Fruit fly (Drosophila melanogaster) whole organism, embryonic: ENCODE results near the gene RfC4.

Experiments
- ATbp ChIP-seq: fragments of 200-800 bp; sonication (Bioruptor generic); optimal IDR thresholded peaks from 2 replicates; lab custom pipeline; 2017; ENCODE audit warnings: missing biosample characterization, mild to moderate bottlenecking, missing genetic modification characterization, missing genetic modification reagents
- Atf3 ChIP-seq: fragments of 200-800 bp; sonication (Bioruptor generic); optimal IDR thresholded peaks from 3 replicates; lab custom pipeline; 2016; ENCODE audit warnings: missing biosample characterization, missing genetic modification characterization
- Bgb ChIP-seq: fragments of 200-800 bp; sonication (Bioruptor generic); IDR thresholded peaks from 2 replicates; pipeline ENCODE4 v1.3.6; 2022; ENCODE audit warnings: missing biosample characterization, missing genetic modification characterization; ENCODE audit not compliant: partially characterized antibody
- CG1024 ChIP-seq: fragments of 200-800 bp; sonication (Bioruptor generic); IDR thresholded peaks from 2 replicates; pipeline ENCODE4 v1.3.6; 2022; ENCODE audit warnings: missing biosample characterization, missing genetic modification characterization
- CG11085 ChIP-seq: fragments of 200-800 bp; sonication (Bioruptor generic); IDR thresholded peaks from 2 replicates; pipeline ENCODE4 v1.3.6; 2022; ENCODE audit warnings: missing biosample characterization, missing genetic modification characterization
- CG11093 ChIP-seq: fragments of 200-800 bp; sonication (Bioruptor generic); IDR thresholded peaks from 3 replicates; pipeline ENCODE4 v1.3.6; 2022; ENCODE audit warnings: missing biosample characterization, missing genetic modification characterization
- CG12104 ChIP-seq: fragments of 200-800 bp; sonication (Bioruptor generic); optimal IDR thresholded peaks from 3 replicates; lab custom pipeline; 2016; ENCODE audit warnings: missing biosample characterization, missing genetic modification characterization
- CG13287 ChIP-seq: fragments of 200-800 bp; sonication (Bioruptor generic); IDR thresholded peaks from 2 replicates; pipeline ENCODE4 v1.3.6; 2022; ENCODE audit warnings: missing biosample characterization, missing genetic modification characterization; ENCODE audit not compliant: partially characterized antibody
- CG13624 ChIP-seq: fragments of 200-800 bp; sonication (Bioruptor generic); optimal IDR thresholded peaks from 2 replicates; lab custom pipeline; 2016; ENCODE audit warnings: missing biosample characterization, missing genetic modification characterization
- CG14014 ChIP-seq: fragments of 200-800 bp; sonication (Bioruptor generic); IDR thresholded peaks from 2 replicates; pipeline ENCODE4 v1.3.6; 2022; ENCODE audit warnings: missing biosample characterization, missing genetic modification characterization
- CG15011 ChIP-seq: fragments of 200-800 bp; sonication (Bioruptor generic); optimal IDR thresholded peaks from 3 replicates; lab custom pipeline; 2018; ENCODE audit warnings: missing biosample characterization, mild to moderate bottlenecking, missing genetic modification characterization
- CG15269 ChIP-seq: fragments of 200-800 bp; sonication (Bioruptor generic); optimal IDR thresholded peaks from 2 replicates; lab custom pipeline; 2018; ENCODE audit warnings: missing biosample characterization, mild to moderate bottlenecking, missing genetic modification characterization, moderate library complexity
- CG15601 ChIP-seq: fragments of 200-800 bp; sonication (Bioruptor generic); optimal IDR thresholded peaks from 3 replicates; lab custom pipeline; 2019; ENCODE audit warnings: missing biosample characterization, mild to moderate bottlenecking, missing genetic modification characterization, moderate library complexity
- CG17328 ChIP-seq: fragments of 200-800 bp; sonication (Bioruptor generic); IDR thresholded peaks from 2 replicates; pipeline ENCODE4 v1.3.6; 2022; ENCODE audit warnings: missing biosample characterization, missing genetic modification characterization
- CG1832 ChIP-seq: fragments of 200-800 bp; sonication (Bioruptor generic); optimal IDR thresholded peaks from 2 replicates; lab custom pipeline; 2017; ENCODE audit warnings: missing biosample characterization, mild to moderate bottlenecking, missing genetic modification characterization, inconsistent platforms
- CG18476 ChIP-seq: fragments of 200-800 bp; sonication (Bioruptor generic); optimal IDR thresholded peaks from 2 replicates; lab custom pipeline; 2016; ENCODE audit warnings: missing biosample characterization, mild to moderate bottlenecking, missing genetic modification characterization
- CG18764 ChIP-seq: fragments of 200-800 bp; sonication (Bioruptor generic); optimal IDR thresholded peaks from 3 replicates; lab custom pipeline; 2016; ENCODE audit warnings: missing biosample characterization, missing genetic modification characterization
- CG4730 ChIP-seq: fragments of 200-800 bp; sonication (Bioruptor generic); IDR thresholded peaks from 2 replicates; pipeline ENCODE4 v1.3.6; 2022; ENCODE audit warnings: missing biosample characterization, missing genetic modification characterization
- CG6813 ChIP-seq: fragments of 200-800 bp; sonication (Bioruptor generic); optimal IDR thresholded peaks from 2 replicates; lab custom pipeline; 2017; ENCODE audit warnings: missing biosample characterization, missing genetic modification characterization, mild to moderate bottlenecking, moderate library complexity, missing genetic modification reagents
- CG7271 ChIP-seq: fragments of 200-800 bp; sonication (Bioruptor generic); optimal IDR thresholded peaks from 2 replicates; lab custom pipeline; 2018; ENCODE audit warnings: missing biosample characterization, mild to moderate bottlenecking, missing genetic modification characterization, moderate library complexity
- CG7556 ChIP-seq: fragments of 200-800 bp; sonication (Bioruptor generic); optimal IDR thresholded peaks from 2 replicates; lab custom pipeline; 2017; ENCODE audit warnings: missing biosample characterization, mild to moderate bottlenecking, missing genetic modification characterization
- E2f2 ChIP-seq: fragments of 200-800 bp; sonication (Bioruptor generic); IDR thresholded peaks from 2 replicates; pipeline ENCODE4 v1.3.6; 2022; ENCODE audit warnings: missing biosample characterization, missing genetic modification characterization
- Ets97D ChIP-seq: fragments of 200-800 bp; sonication (Bioruptor generic); optimal IDR thresholded peaks from 3 replicates; lab custom pipeline; 2016; ENCODE audit warnings: missing biosample characterization, missing genetic modification characterization
- HHEX ChIP-seq: fragments of 200-800 bp; sonication (Bioruptor generic); optimal IDR thresholded peaks from 3 replicates; lab custom pipeline; 2017; ENCODE audit warnings: missing biosample characterization, mild to moderate bottlenecking, missing genetic modification characterization, missing genetic modification reagents
- Hmr ChIP-seq: fragments of 200-800 bp; sonication (Bioruptor generic); optimal IDR thresholded peaks from 3 replicates; lab custom pipeline; 2017; ENCODE audit warnings: mild to moderate bottlenecking, missing biosample characterization, missing genetic modification reagents, missing genetic modification characterization
- NFAT ChIP-seq: fragments of 200-800 bp; sonication (Bioruptor generic); IDR thresholded peaks from 2 replicates; pipeline ENCODE4 v1.3.6; 2022; ENCODE audit warnings: missing biosample characterization, missing genetic modification characterization
- Opbp ChIP-seq: fragments of 200-800 bp; sonication (Bioruptor generic); IDR thresholded peaks from 3 replicates; pipeline ENCODE4 v1.3.6; 2022; ENCODE audit warnings: missing biosample characterization, missing genetic modification characterization; ENCODE audit not compliant: partially characterized antibody
- Pdp1 ChIP-seq, 2 experiments: fragments of 200-800 bp; sonication (Bioruptor generic); optimal IDR thresholded peaks; 3 replicates each; lab custom pipeline; 2016; ENCODE audit warnings: missing biosample characterization in 2 of 2, missing genetic modification characterization in 2 of 2, mild to moderate bottlenecking in 1 of 2, moderate library complexity in 1 of 2
- Sin3A ChIP-seq: fragments of >200 bp; optimal IDR thresholded peaks from 2 replicates; lab custom pipeline; 2018
- YL-1 ChIP-seq: fragments of 200-800 bp; sonication (Bioruptor generic); optimal IDR thresholded peaks from 3 replicates; lab custom pipeline; 2017; ENCODE audit warnings: missing biosample characterization, mild to moderate bottlenecking, missing genetic modification characterization
- amos ChIP-seq: fragments of 200-800 bp; sonication (Bioruptor generic); IDR thresholded peaks from 2 replicates; pipeline ENCODE4 v1.3.6; 2022; ENCODE audit warnings: missing biosample characterization, missing genetic modification characterization; ENCODE audit not compliant: partially characterized antibody
- ase ChIP-seq: fragments of 200-800 bp; sonication (Bioruptor generic); IDR thresholded peaks from 3 replicates; pipeline ENCODE4 v1.3.6; 2022; ENCODE audit warnings: missing biosample characterization, missing genetic modification characterization
- ato ChIP-seq: fragments of 200-800 bp; sonication (Bioruptor generic); IDR thresholded peaks from 2 replicates; pipeline ENCODE4 v1.3.6; 2022; ENCODE audit warnings: missing biosample characterization, missing genetic modification characterization; ENCODE audit not compliant: partially characterized antibody
- bcd ChIP-seq: fragments of 200-800 bp; sonication (Bioruptor generic); optimal IDR thresholded peaks from 2 replicates; lab custom pipeline; 2017; ENCODE audit warnings: missing biosample characterization, mild to moderate bottlenecking, missing genetic modification characterization
- crp ChIP-seq, 2 experiments: fragments of 200-800 bp; sonication (Bioruptor generic); optimal IDR thresholded peaks; 2 replicates in 1 of 2; 3 replicates in 1 of 2; lab custom pipeline; 2017; ENCODE audit warnings: missing biosample characterization in 2 of 2, missing genetic modification characterization in 2 of 2, mild to moderate bottlenecking in 1 of 2, moderate library complexity in 1 of 2
- exex ChIP-seq: fragments of 200-800 bp; sonication (Bioruptor generic); optimal IDR thresholded peaks from 4 replicates; lab custom pipeline; 2018; ENCODE audit warnings: missing biosample characterization, mild to moderate bottlenecking, missing genetic modification characterization, moderate library complexity
- lab ChIP-seq: fragments of 200-800 bp; sonication (Bioruptor generic); optimal IDR thresholded peaks from 3 replicates; lab custom pipeline; 2017; ENCODE audit warnings: missing biosample characterization, missing genetic modification characterization, mild to moderate bottlenecking, moderate library complexity, missing genetic modification reagents
- otp ChIP-seq: fragments of 200-800 bp; sonication (Bioruptor generic); IDR thresholded peaks from 3 replicates; pipeline ENCODE4, ENCODE4 v1.3.6; 2022; ENCODE audit warnings: missing biosample characterization, missing genetic modification characterization
- pb ChIP-seq: fragments of 200-800 bp; sonication (Bioruptor generic); optimal IDR thresholded peaks from 3 replicates; lab custom pipeline; 2016; ENCODE audit warnings: missing biosample characterization, missing genetic modification characterization
- pita ChIP-seq: fragments of 200-800 bp; sonication (Bioruptor generic); optimal IDR thresholded peaks from 2 replicates; lab custom pipeline; 2017; ENCODE audit warnings: missing biosample characterization, mild to moderate bottlenecking, missing genetic modification characterization
- scrt ChIP-seq: fragments of 200-800 bp; sonication (Bioruptor generic); optimal IDR thresholded peaks from 2 replicates; lab custom pipeline; 2018; ENCODE audit warnings: missing biosample characterization, mild to moderate bottlenecking, missing genetic modification characterization, moderate library complexity
- seq ChIP-seq: fragments of 200-800 bp; sonication (Bioruptor generic); IDR thresholded peaks from 2 replicates; pipeline ENCODE4 v1.3.6; 2022; ENCODE audit warnings: missing biosample characterization, missing genetic modification characterization
- sob ChIP-seq: fragments of 200-800 bp; sonication (Bioruptor generic); IDR thresholded peaks from 2 replicates; pipeline ENCODE4 v1.3.6; 2022; ENCODE audit warnings: missing biosample characterization, missing genetic modification characterization
- sr ChIP-seq: fragments of 200-800 bp; sonication (Bioruptor generic); IDR thresholded peaks from 3 replicates; pipeline ENCODE4 v1.3.6; 2022; ENCODE audit warnings: missing biosample characterization, missing genetic modification characterization
- tio ChIP-seq: fragments of 200-800 bp; sonication (Bioruptor generic); optimal IDR thresholded peaks from 2 replicates; lab custom pipeline; 2017; ENCODE audit warnings: missing biosample characterization, missing genetic modification characterization, inconsistent platforms
- unc-4 ChIP-seq: fragments of 200-800 bp; sonication (Bioruptor generic); IDR thresholded peaks from 2 replicates; pipeline ENCODE4 v1.3.6; 2022; ENCODE audit warnings: missing biosample characterization, missing genetic modification characterization; ENCODE audit not compliant: partially characterized antibody
- unpg ChIP-seq: fragments of 200-800 bp; sonication (Bioruptor generic); optimal IDR thresholded peaks from 3 replicates; lab custom pipeline; 2018; ENCODE audit warnings: missing biosample characterization, mild to moderate bottlenecking, missing genetic modification characterization, moderate library complexity

The RfC4 gene

DNA sequence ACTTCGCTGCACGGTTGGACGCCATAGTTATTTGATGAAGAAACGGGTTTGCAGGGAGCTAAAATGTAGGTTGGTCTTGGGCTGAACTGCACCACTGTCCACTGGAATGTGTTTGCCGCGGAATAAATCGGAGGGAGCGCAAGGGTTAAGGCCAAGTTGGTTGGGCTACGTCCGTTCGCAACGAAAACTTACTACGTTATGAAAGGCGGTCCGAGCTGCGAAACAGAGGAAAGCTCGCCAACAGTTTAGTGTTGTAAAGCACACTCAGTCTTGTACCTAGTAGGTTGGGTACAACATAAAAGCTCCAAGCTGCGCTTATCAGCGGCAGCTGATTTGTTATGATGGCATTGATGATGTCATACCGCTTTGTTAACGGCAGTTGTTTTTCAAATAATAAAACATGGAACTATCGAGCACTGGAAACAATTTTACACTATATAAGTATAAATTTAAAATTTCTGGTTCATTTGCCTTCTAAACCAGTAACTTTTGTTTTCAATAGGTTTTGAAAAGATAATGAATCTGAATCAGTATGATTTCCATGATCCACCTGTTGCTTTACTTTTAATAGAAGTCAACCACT is 13.6 kb downstream of the RfC4 start, which contains the start of gene Chd64 (continued):
- TF ChIP-seq CG15601 (tag; lab: Kevin White, UChicago) (peak; percentile 32), otp (GFP tag; lab: Robert Waterston, UW) (0 out of 3 replicates have a peak, but pooled peaks have one; percentile 9), crp (GFP tag; optimal IDR thresholded peaks at IDR 0.05; lab: Kevin White, UChicago) (peak in 1 of 2 experiments; percentile 76), YL-1 (peak; percentile 53), ato (GFP tag; lab: Robert Waterston, UW) (peak; percentile 51; the same call in 1 of the 2 replicates), CG14014 (GFP tag; lab: Robert Waterston, UW) (no peak; the same call in 1 of the 2 replicates), Opbp (GFP tag; lab: Robert Waterston, UW) (peak; percentile 48; the same call in 1 of the 3 replicates), sr (GFP tag; lab: Robert Waterston, UW) (peak; percentile 55; the same call in 1 of the 3 replicates), Bgb (peak; percentile 62; the same call in 1 of the 2 replicates), bcd (GFP tag; lab: Kevin White, UChicago) (no peak), ase (no peak), E2f2 (GFP tag; lab: Robert Waterston, UW) (no peak; the same call in 1 of the 2 replicates), amos (GFP tag; lab: Robert Waterston, UW) (peak; percentile 45; the same call in 1 of the 2 replicates), CG11093 (no peak; the same call in 2 of the 3 replicates), HHEX (GFP tag; lab: Kevin White, UChicago) (peak; percentile 50), unpg (GFP tag; lab: Kevin White, UChicago) (peak; percentile 45), CG13287 (GFP tag; lab: Robert Waterston, UW) (peak; percentile 80), unc-4 (GFP tag; lab: Robert Waterston, UW) (0 out of 2 replicates have a peak, but pooled peaks have one; percentile 51), pb (GFP tag; lab: Kevin White, UChicago) (peak; percentile 7), Pdp1 (GFP tag; optimal IDR thresholded peaks at IDR 0.05; lab: Kevin White, UChicago) (peak in 1 of 2 experiments; percentile 97), CG12104 (GFP tag; lab: Kevin White, UChicago) (peak; percentile 14), CG17328 (peak; percentile 31; the same call in 1 of the 2 replicates), ATbp (GFP tag; lab: Kevin White, UChicago) (no peak), sob (peak; percentile 62; the same call in 1 of the 2 replicates), CG15011 (GFP tag; lab: Kevin White, UChicago) (peak; percentile 46), lab (GFP tag; lab: Kevin White, UChicago) (peak; percentile 84), CG1832 (GFP tag; lab: Kevin White, UChicago) (no peak), CG15269 (tag; lab: Kevin White, UChicago) (peak; percentile 52), tio (GFP tag; lab: Kevin White, UChicago) (no peak), CG7271 (tag; lab: Kevin White, UChicago) (no peak), Ets97D (peak; percentile 24), CG13624 (GFP tag; lab: Kevin White, UChicago) (peak; percentile 49), CG7556 (GFP tag; lab: Kevin White, UChicago) (peak; percentile 53), NFAT (GFP tag; lab: Robert Waterston, UW) (peak; percentile 44), CG18476 (GFP tag; lab: Kevin White, UChicago) (peak; percentile 6), Sin3A (lab: Kevin White, UChicago) (no peak), CG1024 (GFP tag; lab: Robert Waterston, UW) (0 out of 2 replicates have a peak, but pooled peaks have one; percentile 11), Atf3 (GFP tag; lab: Kevin White, UChicago) (peak; percentile 93), exex (peak; percentile 81), pita (GFP tag; lab: Kevin White, UChicago) (no peak), CG4730 (GFP tag; lab: Robert Waterston, UW) (0 out of 2 replicates have a peak, but pooled peaks have one; percentile 4), Hmr (GFP tag; lab: Kevin White, UChicago) (peak; percentile 76), CG18764 (no peak), CG6813 (GFP tag; lab: Kevin White, UChicago) (peak; percentile 67), seq (GFP tag; lab: Robert Waterston, UW) (no peak; the same call in 1 of the 2 replicates), CG11085 (GFP tag; lab: Robert Waterston, UW) (peak; percentile 9; the same call in 1 of the 2 replicates), scrt (GFP tag; lab: Kevin White, UChicago) (peak; percentile 72)
